Worm (Caenorhabditis elegans): ENCODE results near the gene C28H8.2.

ce11 chrIII:5959049-5959448 lies 38.9 kb downstream of the C28H8.2 start:
- TF ChIP-seq ama-1 (optimal IDR thresholded peaks at IDR 0.05) (no peak), duxl-1 (tag; optimal IDR thresholded peaks at IDR 0.05; ENCODE audit: poor library complexity) (no peak), R02D3.7 (tag; optimal IDR thresholded peaks at IDR 0.05) (no peak), nhr-25 (tag; optimal IDR thresholded peaks at IDR 0.05; ENCODE audit: borderline replicate concordance, insufficient read depth) (no peak), lin-39 (tag; optimal IDR thresholded peaks at IDR 0.05) (no peak), ZK546.5 (tag; optimal IDR thresholded peaks at IDR 0.05) (no peak), ceh-32 (tag; optimal IDR thresholded peaks at IDR 0.05; ENCODE audit: poor library complexity) (no peak), aly-2 (tag; optimal IDR thresholded peaks at IDR 0.05) (no peak), T20F7.1 (GFP tag; optimal IDR thresholded peaks at IDR 0.05) (no peak), aha-1 (tag) (no peak)
